Fruit fly (Drosophila melanogaster): Measurements from ENCODE around the gene capt.
A peak's percentile ranks its signal among the peaks of the same experiment; 100 is the strongest.

Gene capt

DNA sequence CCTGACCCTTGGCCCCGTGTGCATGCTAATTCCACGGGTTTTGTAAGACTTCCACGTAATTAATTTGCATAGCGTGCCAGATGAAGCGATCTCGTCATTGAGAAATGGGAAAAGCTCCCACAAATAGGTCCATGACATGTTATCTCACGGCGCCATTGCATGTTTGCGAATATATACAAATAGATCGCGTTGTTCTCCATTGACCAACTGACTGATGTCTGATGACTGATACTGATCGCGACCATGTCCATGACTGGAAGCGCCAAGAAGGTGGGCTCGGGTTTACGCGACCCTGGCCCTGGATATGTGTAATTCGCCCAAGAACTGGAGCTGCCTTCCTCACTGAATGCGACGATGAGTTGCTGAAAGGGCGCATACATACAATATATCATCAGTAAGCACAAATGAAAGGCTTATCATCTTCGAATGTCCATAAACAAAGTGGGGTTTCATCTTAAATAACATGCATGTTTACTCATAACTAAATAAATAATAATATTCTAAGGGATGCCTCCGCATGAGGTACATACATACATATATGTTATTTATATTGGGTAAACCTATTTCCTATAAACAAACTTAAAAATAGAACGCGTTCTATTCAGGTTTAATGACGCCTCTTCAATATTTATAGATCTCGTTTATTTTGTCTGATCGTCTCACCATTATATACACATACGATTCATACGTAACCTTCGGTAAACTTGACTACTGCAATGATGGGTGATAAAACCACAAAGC lies 34.8 kb downstream of the capt start (continued):
- TF ChIP-seq CG8924 (tag; optimal IDR thresholded peaks at IDR 0.05): peak; percentile 48
- TF ChIP-seq CG15601 (tag; optimal IDR thresholded peaks at IDR 0.05): peak; percentile 69
- TF ChIP-seq CG10543 (GFP tag; optimal IDR thresholded peaks at IDR 0.05): peak; percentile 46
- no peak for TF ChIP-seq stwl (tag; optimal IDR thresholded peaks at IDR 0.05)
- TF ChIP-seq CG6654 (GFP tag; optimal IDR thresholded peaks at IDR 0.05): no peak
- TF ChIP-seq Sry-β (GFP tag; optimal IDR thresholded peaks at IDR 0.05): no peak
- TF ChIP-seq CG4707 (GFP tag; optimal IDR thresholded peaks at IDR 0.05): peak; percentile 55
- no peak for TF ChIP-seq CG4404 (GFP tag; IDR thresholded peaks at IDR 0.05)
- no peak for TF ChIP-seq CG7786 (GFP tag; optimal IDR thresholded peaks at IDR 0.05)
- no peak for TF ChIP-seq zen2 (GFP tag; IDR thresholded peaks at IDR 0.05; ENCODE audit: partially characterized antibody)
- no peak for TF ChIP-seq Oaz (GFP tag; IDR thresholded peaks at IDR 0.05)
- TF ChIP-seq lov (optimal IDR thresholded peaks at IDR 0.05): no peak
- no peak for TF ChIP-seq lov (GFP tag; IDR thresholded peaks at IDR 0.05)
- peak; percentile 55 for TF ChIP-seq gcm (GFP tag; optimal IDR thresholded peaks at IDR 0.05)
- no peak for TF ChIP-seq Mrtf (GFP tag; IDR thresholded peaks at IDR 0.05)
- TF ChIP-seq maf-S (GFP tag; optimal IDR thresholded peaks at IDR 0.05): no peak
- no peak for TF ChIP-seq en (GFP tag; optimal IDR thresholded peaks at IDR 0.05)
- no peak for TF ChIP-seq CG12769 (tag; optimal IDR thresholded peaks at IDR 0.05)
- no peak for TF ChIP-seq hth (optimal IDR thresholded peaks at IDR 0.05)
- TF ChIP-seq lmd (GFP tag; IDR thresholded peaks at IDR 0.05): no peak
- no peak for TF ChIP-seq danr (GFP tag; IDR thresholded peaks at IDR 0.05)
- TF ChIP-seq CG15514 (GFP tag; optimal IDR thresholded peaks at IDR 0.05): no peak
- TF ChIP-seq CG18764 (GFP tag; optimal IDR thresholded peaks at IDR 0.05): peak; percentile 45
- TF ChIP-seq tin (GFP tag; optimal IDR thresholded peaks at IDR 0.05): no peak
- peak; percentile 15; the same call in 1 of the 2 replicates for TF ChIP-seq vvl (GFP tag; IDR thresholded peaks at IDR 0.05)
- TF ChIP-seq org-1 (GFP tag; optimal IDR thresholded peaks at IDR 0.05): peak; percentile 55
- peak; percentile 30 for TF ChIP-seq Fer3 (tag; optimal IDR thresholded peaks at IDR 0.05)
- no peak for TF ChIP-seq Stat92E (GFP tag; optimal IDR thresholded peaks at IDR 0.05)
- TF ChIP-seq sna (GFP tag; IDR thresholded peaks at IDR 0.05; ENCODE audit: partially characterized antibody): no peak
- TF ChIP-seq chinmo (GFP tag; IDR thresholded peaks at IDR 0.05; ENCODE audit: partially characterized antibody): no peak
- no peak for TF ChIP-seq CG4328 (GFP tag; optimal IDR thresholded peaks at IDR 0.05)
- TF ChIP-seq nmo (GFP tag; optimal IDR thresholded peaks at IDR 0.05): peak; percentile 32
- no peak for TF ChIP-seq CG7963 (GFP tag; IDR thresholded peaks at IDR 0.05; ENCODE audit: partially characterized antibody)
- peak; percentile 5 for TF ChIP-seq CG12219 (GFP tag; optimal IDR thresholded peaks at IDR 0.05)
- no peak for TF ChIP-seq Lpt (GFP tag; optimal IDR thresholded peaks at IDR 0.05)
- TF ChIP-seq C15 (GFP tag; IDR thresholded peaks at IDR 0.05): no peak
- TF ChIP-seq Xbp1 (GFP tag; optimal IDR thresholded peaks at IDR 0.05): no peak
- no peak for TF ChIP-seq sob (GFP tag; IDR thresholded peaks at IDR 0.05)
- TF ChIP-seq D (optimal IDR thresholded peaks at IDR 0.05): no peak
- peak; percentile 67 for TF ChIP-seq D (GFP tag; optimal IDR thresholded peaks at IDR 0.05)
- TF ChIP-seq CG42726 (GFP tag; IDR thresholded peaks at IDR 0.05; ENCODE audit: partially characterized antibody): no peak
- no peak for TF ChIP-seq Gsc (GFP tag; IDR thresholded peaks at IDR 0.05)
- no peak for TF ChIP-seq CG18599 (GFP tag; optimal IDR thresholded peaks at IDR 0.05)
- peak; percentile 52 for TF ChIP-seq CG10979 (tag; optimal IDR thresholded peaks at IDR 0.05)
- TF ChIP-seq CG8359 (GFP tag; optimal IDR thresholded peaks at IDR 0.05; ENCODE audit: borderline replicate concordance): peak; percentile 59
- no peak for TF ChIP-seq Bdp1 (GFP tag; optimal IDR thresholded peaks at IDR 0.05)
- TF ChIP-seq dati (GFP tag; IDR thresholded peaks at IDR 0.05): no peak
- TF ChIP-seq Dip3 (GFP tag; optimal IDR thresholded peaks at IDR 0.05): no peak
- peak; percentile 55; the same call in 1 of the 2 replicates for TF ChIP-seq CG31441 (GFP tag; IDR thresholded peaks at IDR 0.05)
- no peak for TF ChIP-seq CG14965 (GFP tag; optimal IDR thresholded peaks at IDR 0.05; ENCODE audit: borderline replicate concordance)
